Fruit fly (Drosophila melanogaster): ENCODE data around the gene CG7560.

CG7560 gene

DNA sequence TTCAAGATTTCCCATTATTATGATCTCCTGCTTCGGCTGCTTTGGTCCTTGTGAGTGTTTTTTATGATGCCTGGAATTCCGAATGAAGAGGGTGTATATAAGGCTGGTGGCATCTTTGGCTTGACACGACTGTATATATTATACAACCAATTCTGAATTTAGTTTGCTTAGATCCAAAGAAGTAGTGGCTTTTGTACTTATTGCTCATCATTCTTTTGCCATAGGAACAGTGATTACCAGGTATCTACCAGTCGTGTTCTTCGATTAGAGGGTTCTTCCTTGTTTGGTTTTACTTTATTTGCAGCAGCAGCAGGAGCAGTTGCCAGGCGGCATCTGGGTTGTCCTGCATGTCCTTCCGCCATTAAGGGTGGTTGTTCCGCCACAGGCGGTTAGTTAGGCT, 21.4 kb upstream of the CG7560 start (continued):
- TF ChIP-seq CG17829 (tag; optimal IDR thresholded peaks at IDR 0.05) (peak; percentile 56), CG3995 (GFP tag; optimal IDR thresholded peaks at IDR 0.05) (no peak), CG5953 (GFP tag; IDR thresholded peaks at IDR 0.05) (no peak; the same call in 1 of the 2 replicates), HmgD (GFP tag; optimal IDR thresholded peaks at IDR 0.05) (no peak), dpn (GFP tag; optimal IDR thresholded peaks at IDR 0.05) (peak; percentile 32 to 41), crol (GFP tag; IDR thresholded peaks at IDR 0.05) (no peak), Ptx1 (GFP tag; IDR thresholded peaks at IDR 0.05) (peak; percentile 71), chinmo (GFP tag; IDR thresholded peaks at IDR 0.05; ENCODE audit: partially characterized antibody) (no peak), Abd-B (GFP tag; optimal IDR thresholded peaks at IDR 0.05) (peak; percentile 58), da (GFP tag; optimal IDR thresholded peaks at IDR 0.05) (no peak), p53 (GFP tag; optimal IDR thresholded peaks at IDR 0.05) (no peak), CG34224 (GFP tag; IDR thresholded peaks at IDR 0.05; ENCODE audit: partially characterized antibody) (no peak), CG6854 (GFP tag; optimal IDR thresholded peaks at IDR 0.05) (no peak), CG14441 (GFP tag; IDR thresholded peaks at IDR 0.05) (peak; percentile 62), Lim3 (GFP tag; IDR thresholded peaks at IDR 0.05) (no peak), CG13894 (tag; optimal IDR thresholded peaks at IDR 0.05) (no peak), CG7556 (GFP tag; optimal IDR thresholded peaks at IDR 0.05) (peak; percentile 45), nerfin-2 (GFP tag; IDR thresholded peaks at IDR 0.05; ENCODE audit: partially characterized antibody) (no peak), CG1792 (GFP tag; optimal IDR thresholded peaks at IDR 0.05) (peak; percentile 27), Aef1 (GFP tag; IDR thresholded peaks at IDR 0.05) (peak; percentile 61), dimm (GFP tag; IDR thresholded peaks at IDR 0.05) (no peak), CG6765 (GFP tag; optimal IDR thresholded peaks at IDR 0.05) (no peak), pita (GFP tag; optimal IDR thresholded peaks at IDR 0.05) (no peak), croc (GFP tag; conservative IDR thresholded peaks at IDR 0.05) (no peak; the same call in 2 of the 3 replicates), fd64A (GFP tag; optimal IDR thresholded peaks at IDR 0.05) (no peak), pum (GFP tag; optimal IDR thresholded peaks at IDR 0.05) (no peak), CG8924 (tag; optimal IDR thresholded peaks at IDR 0.05) (peak; percentile 47), gce (GFP tag; IDR thresholded peaks at IDR 0.05) (0 out of 3 replicates have a peak, but pooled peaks have one; percentile 15), CG15269 (tag; optimal IDR thresholded peaks at IDR 0.05) (peak; percentile 32), zen (tag; optimal IDR thresholded peaks at IDR 0.05) (peak; percentile 17), bbx (GFP tag; IDR thresholded peaks at IDR 0.05; ENCODE audit: partially characterized antibody) (no peak), disco-r (GFP tag; optimal IDR thresholded peaks at IDR 0.05) (peak; percentile 21), CG34422 (GFP tag; IDR thresholded peaks at IDR 0.05) (0 out of 3 replicates have a peak, but pooled peaks have one; percentile 33), CG14050 (GFP tag; IDR thresholded peaks at IDR 0.05) (peak; percentile 27; the same call in 1 of the 3 replicates), fd96Cb (tag; optimal IDR thresholded peaks at IDR 0.05) (peak; percentile 48), Ada2b (GFP tag; IDR thresholded peaks at IDR 0.05) (peak; percentile 42; the same call in 1 of the 2 replicates), CG11723 (GFP tag; optimal IDR thresholded peaks at IDR 0.05) (no peak), CG2116 (GFP tag; optimal IDR thresholded peaks at IDR 0.05) (no peak), CG3407 (GFP tag; optimal IDR thresholded peaks at IDR 0.05) (no peak), CG3726 (GFP tag; IDR thresholded peaks at IDR 0.05) (no peak), Antp (GFP tag; optimal IDR thresholded peaks at IDR 0.05) (peak; percentile 62), CG8089 (GFP tag; optimal IDR thresholded peaks at IDR 0.05) (peak; percentile 16), CG7839 (tag; optimal IDR thresholded peaks at IDR 0.05) (peak; percentile 62), CG3281 (GFP tag; optimal IDR thresholded peaks at IDR 0.05) (peak; percentile 21), CG17612 (GFP tag; IDR thresholded peaks at IDR 0.05) (no peak), CG10462 (GFP tag; optimal IDR thresholded peaks at IDR 0.05) (no peak), Optix (GFP tag; IDR thresholded peaks at IDR 0.05) (peak; percentile 49; the same call in 1 of the 3 replicates), sens (GFP tag) (peak; percentile 90), crp (GFP tag; optimal IDR thresholded peaks at IDR 0.05) (no peak), ato (GFP tag; IDR thresholded peaks at IDR 0.05; ENCODE audit: partially characterized antibody) (no peak), Blimp-1 (GFP tag; optimal IDR thresholded peaks at IDR 0.05) (peak; percentile 44)
